Fruit fly (Drosophila melanogaster) whole organism, wandering third instar larva: ENCODE data around the gene Z600.

Experiments
- Dfd ChIP-seq: fragments of >200 bp; optimal IDR thresholded peaks from 2 replicates; lab custom pipeline; 2017; ENCODE audit warnings: missing biosample characterization, missing genetic modification characterization
- GATAd ChIP-seq: sonication (Bioruptor generic); optimal IDR thresholded peaks from 2 replicates; lab custom pipeline; 2016; ENCODE audit warnings: missing biosample characterization, missing genetic modification characterization
- Jra ChIP-seq: sonication (Bioruptor generic); optimal IDR thresholded peaks from 2 replicates; lab custom pipeline; 2016; ENCODE audit warnings: missing biosample characterization, missing genetic modification characterization
- Myc ChIP-seq: fragments of >200 bp; optimal IDR thresholded peaks from 2 replicates; lab custom pipeline; 2017
- OdsH ChIP-seq: fragments of 200-800 bp; sonication (Bioruptor generic); optimal IDR thresholded peaks from 2 replicates; lab custom pipeline; 2016; ENCODE audit warnings: missing biosample characterization, mild to moderate bottlenecking, missing genetic modification characterization
- Sp1 ChIP-seq: fragments of 200-800 bp; sonication (Bioruptor generic); optimal IDR thresholded peaks from 3 replicates; lab custom pipeline; 2019; ENCODE audit warnings: missing biosample characterization, mild to moderate bottlenecking, missing genetic modification characterization, moderate library complexity
- h ChIP-seq: fragments of 200-800 bp; sonication (Bioruptor generic); optimal IDR thresholded peaks from 3 replicates; lab custom pipeline; 2016; ENCODE audit warnings: missing biosample characterization, mild to moderate bottlenecking, missing genetic modification characterization
- pan ChIP-seq: fragments of >200 bp; optimal IDR thresholded peaks from 2 replicates; lab custom pipeline; 2017
- psq ChIP-seq: fragments of 200-800 bp; sonication (Bioruptor generic); optimal IDR thresholded peaks from 3 replicates; lab custom pipeline; 2017; ENCODE audit warnings: missing biosample characterization, mild to moderate bottlenecking, missing genetic modification characterization, moderate library complexity
- rgr ChIP-seq: fragments of 200-800 bp; sonication (Bioruptor generic); optimal IDR thresholded peaks from 3 replicates; lab custom pipeline; 2016; ENCODE audit warnings: missing biosample characterization, mild to moderate bottlenecking, missing genetic modification characterization
- usp ChIP-seq: fragments of >200 bp; optimal IDR thresholded peaks from 2 replicates; lab custom pipeline; 2017; ENCODE audit warnings: missing biosample characterization, missing genetic modification characterization
- woc ChIP-seq: sonication (Bioruptor generic); optimal IDR thresholded peaks from 2 replicates; lab custom pipeline; 2016; ENCODE audit warnings: missing biosample characterization, mild to moderate bottlenecking, missing genetic modification characterization

- TF ChIP-seq h, result no peak
- no peak for TF ChIP-seq Myc
- no peak for TF ChIP-seq GATAd
- TF ChIP-seq Dfd (GFP tag; lab: Kevin White, UChicago), result no peak
- TF ChIP-seq psq (GFP tag; lab: Kevin White, UChicago), result no peak
- no peak for TF ChIP-seq pan (lab: Kevin White, UChicago)
- no peak for TF ChIP-seq Jra
- no peak for TF ChIP-seq usp (GFP tag; lab: Kevin White, UChicago)
- TF ChIP-seq woc (GFP tag; lab: Kevin White, UChicago), result no peak
- no peak for TF ChIP-seq OdsH
- no peak for TF ChIP-seq rgr (GFP tag; lab: Kevin White, UChicago)
- no peak for TF ChIP-seq Sp1 (GFP tag; lab: Kevin White, UChicago)
Observed at dm6 chr3L:15523806-15524346, 15.0 kb downstream of the Z600 start, which contains the start of gene CG7945.
